Comparison of ENCODE assay signal across 4 fruit fly cellular contexts in genomic region chr2L:16491752-16492616, dm6.
TF ChIP-seq lines count a peak whose summit lies in the region.

No protein-coding gene starts in this region.

- no peak for TF ChIP-seq CTCF in whole organism, embryonic (GFP tag; optimal IDR thresholded peaks at IDR 0.05; lab: Kevin White, UChicago)

TF ChIP-seq in whole organism, embryonic, 481 proteins besides CTCF, POLR2A, EP300 and RAD21:
- TF ChIP-seq CG10147 (GFP tag; optimal IDR thresholded peaks at IDR 0.05; lab: Kevin White, UChicago): no peak
- peak; percentile 52 for TF ChIP-seq cg (GFP tag; optimal IDR thresholded peaks at IDR 0.05; lab: Kevin White, UChicago)
- TF ChIP-seq CG7556 (GFP tag; optimal IDR thresholded peaks at IDR 0.05; lab: Kevin White, UChicago): no peak
- TF ChIP-seq CG4404 (GFP tag; IDR thresholded peaks at IDR 0.05; lab: Robert Waterston, UW): no peak
- TF ChIP-seq crol (GFP tag; IDR thresholded peaks at IDR 0.05; lab: Robert Waterston, UW): peak; percentile 81
- no peak for TF ChIP-seq yki (optimal IDR thresholded peaks at IDR 0.05; lab: Kevin White, UChicago)
- TF ChIP-seq cad (GFP tag; optimal IDR thresholded peaks at IDR 0.05; lab: Kevin White, UChicago): peak; percentile 81
- no peak for TF ChIP-seq NK7.1 (GFP tag; optimal IDR thresholded peaks at IDR 0.05; lab: Kevin White, UChicago)
- TF ChIP-seq CG15073 (GFP tag; optimal IDR thresholded peaks at IDR 0.05; lab: Kevin White, UChicago): no peak
- peak in 1 of 2 experiments; percentile 3 for TF ChIP-seq bsh (GFP tag; optimal IDR thresholded peaks at IDR 0.05; lab: Kevin White, UChicago)
- TF ChIP-seq ftz-f1 (GFP tag; optimal IDR thresholded peaks at IDR 0.05; lab: Kevin White, UChicago): peak; percentile 22
- peak; percentile 19 for TF ChIP-seq CG10543 (GFP tag; optimal IDR thresholded peaks at IDR 0.05; lab: Kevin White, UChicago)
- peak; percentile 20 for TF ChIP-seq Jarid2 (GFP tag; optimal IDR thresholded peaks at IDR 0.05; lab: Kevin White, UChicago)
- TF ChIP-seq mirr (GFP tag; optimal IDR thresholded peaks at IDR 0.05; lab: Kevin White, UChicago): peak; percentile 8
- TF ChIP-seq sens (GFP tag; lab: Kevin White, UChicago): no peak
- TF ChIP-seq Stat92E (GFP tag; optimal IDR thresholded peaks at IDR 0.05; lab: Kevin White, UChicago): peak in 1 of 3 experiments; percentile 17
- TF ChIP-seq CG6654 (GFP tag; optimal IDR thresholded peaks at IDR 0.05; lab: Kevin White, UChicago): peak; percentile 98
- TF ChIP-seq Med (GFP tag; lab: Kevin White, UChicago): no peak
- TF ChIP-seq Nf-YA (GFP tag; IDR thresholded peaks at IDR 0.05; lab: Robert Waterston, UW): no peak
- no peak for TF ChIP-seq Dfd (GFP tag; optimal IDR thresholded peaks at IDR 0.05; lab: Kevin White, UChicago)
- TF ChIP-seq so (GFP tag; IDR thresholded peaks at IDR 0.05; lab: Robert Waterston, UW): no peak
- no peak for TF ChIP-seq B-H1 (GFP tag; IDR thresholded peaks at IDR 0.05; lab: Robert Waterston, UW)
- peak in 1 of 3 experiments; percentile 32 for TF ChIP-seq lola (GFP tag; optimal IDR thresholded peaks at IDR 0.05; lab: Kevin White, UChicago)
- TF ChIP-seq CG2712 (tag; optimal IDR thresholded peaks at IDR 0.05; lab: Kevin White, UChicago): no peak

TF ChIP-seq in whole organism, prepupa, 60 proteins besides CTCF, POLR2A, EP300 and RAD21:
- TF ChIP-seq Blimp-1 (GFP tag; optimal IDR thresholded peaks at IDR 0.05; lab: Kevin White, UChicago) (peak; percentile 18), acj6 (GFP tag; optimal IDR thresholded peaks at IDR 0.05; lab: Kevin White, UChicago) (no peak), CG6854 (GFP tag; optimal IDR thresholded peaks at IDR 0.05; lab: Kevin White, UChicago) (no peak), CG31627 (GFP tag; optimal IDR thresholded peaks at IDR 0.05; lab: Kevin White, UChicago) (no peak), achi (GFP tag; optimal IDR thresholded peaks at IDR 0.05; lab: Kevin White, UChicago) (no peak), fkh (GFP tag; optimal IDR thresholded peaks at IDR 0.05; lab: Kevin White, UChicago) (peak; percentile 91)

TF ChIP-seq in whole organism, pupa, 21 proteins besides CTCF, POLR2A, EP300 and RAD21:
- TF ChIP-seq CG10348 (GFP tag; IDR thresholded peaks at IDR 0.05; lab: Robert Waterston, UW) (no peak), CG4496 (GFP tag; IDR thresholded peaks at IDR 0.05; lab: Robert Waterston, UW) (0 out of 3 replicates have a peak, but pooled peaks have one; percentile 12)

TF ChIP-seq in whole organism, wandering third instar larva, 38 proteins besides CTCF, POLR2A, EP300 and RAD21:
- TF ChIP-seq Myc (optimal IDR thresholded peaks at IDR 0.05; lab: Kevin White, UChicago) (peak; percentile 54), dsf (GFP tag; optimal IDR thresholded peaks at IDR 0.05; lab: Kevin White, UChicago; ENCODE audit: borderline replicate concordance) (no peak), OdsH (GFP tag; optimal IDR thresholded peaks at IDR 0.05; lab: Kevin White, UChicago) (no peak), sv (GFP tag; optimal IDR thresholded peaks at IDR 0.05; lab: Kevin White, UChicago) (no peak)

Comparison
In these comparisons a context has a peak if more than half of its experiments do, and no peak if none do; other contexts are left out.
1. Of the 7 proteins assayed by ChIP-seq in both whole organism, embryonic and whole organism, prepupa: peak only in whole organism, embryonic: none; only in whole organism, prepupa: Blimp-1; in both: none; in neither: 6.